Fruit fly (Drosophila melanogaster): Measurements from ENCODE around the gene CG2116.

CG2116 gene

dm6 chrX:8126149-8126548, 3.5 kb upstream of the CG2116 start (continued):
- TF ChIP-seq pita (GFP tag; optimal IDR thresholded peaks at IDR 0.05), result no peak
- TF ChIP-seq Stat92E (GFP tag; optimal IDR thresholded peaks at IDR 0.05), result no peak
- no peak for TF ChIP-seq CG15696 (tag; optimal IDR thresholded peaks at IDR 0.05)
- no peak for TF ChIP-seq CG11696 (GFP tag; IDR thresholded peaks at IDR 0.05)
- peak; percentile 29; the same call in 1 of the 2 replicates for TF ChIP-seq E2f2 (GFP tag; IDR thresholded peaks at IDR 0.05)
- TF ChIP-seq CG6854 (GFP tag; optimal IDR thresholded peaks at IDR 0.05), result no peak
- no peak for TF ChIP-seq Nf-YB (GFP tag; optimal IDR thresholded peaks at IDR 0.05)
- TF ChIP-seq YL-1 (GFP tag; optimal IDR thresholded peaks at IDR 0.05), result no peak
- TF ChIP-seq CG11398 (GFP tag; optimal IDR thresholded peaks at IDR 0.05), result no peak
- peak; percentile 32 for TF ChIP-seq Spps (tag; optimal IDR thresholded peaks at IDR 0.05)
- no peak for TF ChIP-seq sr (GFP tag; IDR thresholded peaks at IDR 0.05)
- TF ChIP-seq Asciz (GFP tag; optimal IDR thresholded peaks at IDR 0.05), result peak; percentile 49
- TF ChIP-seq grn (GFP tag; optimal IDR thresholded peaks at IDR 0.05), result peak; percentile 6
- TF ChIP-seq ranshi (GFP tag; IDR thresholded peaks at IDR 0.05), result peak; percentile 50; the same call in 1 of the 2 replicates
- no peak for TF ChIP-seq Rfx (GFP tag; IDR thresholded peaks at IDR 0.05)
- peak; percentile 45 for TF ChIP-seq ssp (GFP tag; IDR thresholded peaks at IDR 0.05)
- TF ChIP-seq klu (GFP tag; IDR thresholded peaks at IDR 0.05), result no peak
- peak; percentile 26; the same call in 1 of the 4 replicates for TF ChIP-seq Gug (GFP tag; IDR thresholded peaks at IDR 0.05)
- TF ChIP-seq prd (optimal IDR thresholded peaks at IDR 0.05), result no peak
- peak; percentile 85 for TF ChIP-seq prd (GFP tag; IDR thresholded peaks at IDR 0.05)
- peak; percentile 71 for TF ChIP-seq Optix (GFP tag; IDR thresholded peaks at IDR 0.05)
- TF ChIP-seq ind (GFP tag; optimal IDR thresholded peaks at IDR 0.05), result peak; percentile 57
- peak; percentile 9 for TF ChIP-seq sd (tag; optimal IDR thresholded peaks at IDR 0.05)
- TF ChIP-seq Side (GFP tag; optimal IDR thresholded peaks at IDR 0.05), result no peak
- no peak for TF ChIP-seq tup (GFP tag; optimal IDR thresholded peaks at IDR 0.05)
- TF ChIP-seq chif (GFP tag; optimal IDR thresholded peaks at IDR 0.05), result peak; percentile 23 to 71
- TF ChIP-seq CG12659 (GFP tag; optimal IDR thresholded peaks at IDR 0.05), result peak; percentile 11
- TF ChIP-seq btn (GFP tag; optimal IDR thresholded peaks at IDR 0.05), result peak; percentile 27
- TF ChIP-seq sob (GFP tag; IDR thresholded peaks at IDR 0.05), result peak; percentile 14; the same call in 1 of the 2 replicates
- TF ChIP-seq CG14965 (GFP tag; optimal IDR thresholded peaks at IDR 0.05; ENCODE audit: borderline replicate concordance), result no peak
- peak in 1 of 2 experiments; percentile 65 for TF ChIP-seq Hr51 (GFP tag; optimal IDR thresholded peaks at IDR 0.05)
- peak; percentile 45 for TF ChIP-seq CG15269 (tag; optimal IDR thresholded peaks at IDR 0.05)
- no peak for TF ChIP-seq her (GFP tag; optimal IDR thresholded peaks at IDR 0.05)
- TF ChIP-seq GATAe (GFP tag; conservative IDR thresholded peaks at IDR 0.05), result no peak
- peak; percentile 47 for TF ChIP-seq fd64A (GFP tag; optimal IDR thresholded peaks at IDR 0.05)
- peak; percentile 59 for TF ChIP-seq Mes4 (GFP tag; optimal IDR thresholded peaks at IDR 0.05)
- TF ChIP-seq CG17361 (GFP tag; IDR thresholded peaks at IDR 0.05), result peak; percentile 56; the same call in 2 of the 3 replicates
- TF ChIP-seq Mrtf (GFP tag; IDR thresholded peaks at IDR 0.05), result peak; percentile 55; the same call in 2 of the 3 replicates
- TF ChIP-seq CG8290 (GFP tag; optimal IDR thresholded peaks at IDR 0.05), result peak; percentile 7
- TF ChIP-seq CG8290 (tag; optimal IDR thresholded peaks at IDR 0.05), result peak in 1 of 2 experiments; percentile 53
- TF ChIP-seq CG7556 (GFP tag; optimal IDR thresholded peaks at IDR 0.05), result peak; percentile 24
- no peak for TF ChIP-seq nerfin-2 (GFP tag; IDR thresholded peaks at IDR 0.05; ENCODE audit: partially characterized antibody)
- no peak for TF ChIP-seq Fer2 (tag; optimal IDR thresholded peaks at IDR 0.05)
- TF ChIP-seq Chrac-16 (GFP tag; optimal IDR thresholded peaks at IDR 0.05), result peak; percentile 45
- peak; percentile 45 for TF ChIP-seq CG17385 (GFP tag; optimal IDR thresholded peaks at IDR 0.05)
- TF ChIP-seq gsb (GFP tag; IDR thresholded peaks at IDR 0.05), result no peak
- peak in 1 of 3 experiments; percentile 63 for TF ChIP-seq lola (GFP tag; optimal IDR thresholded peaks at IDR 0.05)
- TF ChIP-seq Pdp1 (GFP tag; optimal IDR thresholded peaks at IDR 0.05), result peak; percentile 31 to 43
- no peak for TF ChIP-seq hth (optimal IDR thresholded peaks at IDR 0.05)
- TF ChIP-seq CG30020 (tag; optimal IDR thresholded peaks at IDR 0.05), result no peak
- peak; percentile 73 for TF ChIP-seq CG12391 (tag; optimal IDR thresholded peaks at IDR 0.05)
